Worm (Caenorhabditis elegans) whole organism, early embryonic: ENCODE results near the gene ins-6.

ENCODE experiments used
- B0310.2 ChIP-seq: sonication (generic microtip); optimal IDR thresholded peaks from 2 replicates; lab custom pipeline; 2016; ENCODE audit warnings: mild to moderate bottlenecking, missing genetic modification characterization, missing compliant biosample characterization
- F13C5.2 ChIP-seq: sonication (generic microtip); optimal IDR thresholded peaks from 2 replicates; lab custom pipeline; 2017; ENCODE audit warnings: mild to moderate bottlenecking, missing genetic modification characterization, inconsistent platforms, missing compliant biosample characterization
- ceh-13 ChIP-seq: fragments of 200-800 bp; sonication (Bioruptor generic); optimal IDR thresholded peaks from 2 replicates; lab custom pipeline; 2018; ENCODE audit warnings: mild to moderate bottlenecking, missing genetic modification characterization, missing compliant biosample characterization
- ceh-36 ChIP-seq: sonication (generic microtip); optimal IDR thresholded peaks from 2 replicates; lab custom pipeline; 2016; ENCODE audit warnings: missing genetic modification characterization, inconsistent platforms, missing compliant biosample characterization
- ets-7 ChIP-seq: sonication (generic microtip); optimal IDR thresholded peaks from 2 replicates; lab custom pipeline; 2016; ENCODE audit warnings: missing genotype, missing genetic modification characterization, missing compliant biosample characterization
- flt-1 ChIP-seq: fragments of 200-800 bp; sonication (Bioruptor generic); IDR thresholded peaks from 2 replicates; pipeline ENCODE4 v1.3.6; 2022; ENCODE audit warnings: missing genetic modification characterization, missing compliant biosample characterization
- hmbx-1 ChIP-seq: sonication (generic microtip); optimal IDR thresholded peaks from 2 replicates; lab custom pipeline; 2016; ENCODE audit warnings: mild to moderate bottlenecking, missing genetic modification characterization, missing compliant biosample characterization
- hmg-4 ChIP-seq: fragments of 200-800 bp; sonication (Bioruptor generic); optimal IDR thresholded peaks from 2 replicates; lab custom pipeline; 2018; ENCODE audit warnings: mild to moderate bottlenecking, missing genetic modification characterization, missing compliant biosample characterization
- pes-1 ChIP-seq: fragments of 200-800 bp; sonication (Bioruptor generic); IDR thresholded peaks from 2 replicates; pipeline ENCODE4 v1.3.6; 2022; ENCODE audit warnings: missing genetic modification reagents, missing genetic modification characterization, missing compliant biosample characterization
- scrt-1 ChIP-seq: fragments of 200-800 bp; sonication (Bioruptor generic); IDR thresholded peaks from 2 replicates; pipeline ENCODE4 v1.3.6; 2022; ENCODE audit warnings: missing genetic modification characterization, missing compliant biosample characterization
- sea-1 ChIP-seq: fragments of 200-800 bp; sonication (Bioruptor generic); conservative IDR thresholded peaks from 2 replicates; pipeline ENCODE4 v1.3.6; 2022; ENCODE audit warnings: missing genetic modification characterization, missing compliant biosample characterization
- tbx-11 ChIP-seq: fragments of 200-800 bp; sonication (Bioruptor generic); IDR thresholded peaks from 2 replicates; pipeline ENCODE4 v1.3.6; 2022; ENCODE audit warnings: missing genetic modification characterization, missing compliant biosample characterization
- tbx-37 ChIP-seq: fragments of 200-800 bp; sonication (Bioruptor generic); conservative IDR thresholded peaks from 2 replicates; pipeline ENCODE4 v1.3.6; 2022; ENCODE audit warnings: missing genetic modification reagents, missing genetic modification characterization, missing compliant biosample characterization
- tra-4 ChIP-seq: sonication (generic microtip); optimal IDR thresholded peaks from 2 replicates; lab custom pipeline; 2017; ENCODE audit warnings: missing genetic modification characterization, missing compliant biosample characterization

The ins-6 gene

DNA sequence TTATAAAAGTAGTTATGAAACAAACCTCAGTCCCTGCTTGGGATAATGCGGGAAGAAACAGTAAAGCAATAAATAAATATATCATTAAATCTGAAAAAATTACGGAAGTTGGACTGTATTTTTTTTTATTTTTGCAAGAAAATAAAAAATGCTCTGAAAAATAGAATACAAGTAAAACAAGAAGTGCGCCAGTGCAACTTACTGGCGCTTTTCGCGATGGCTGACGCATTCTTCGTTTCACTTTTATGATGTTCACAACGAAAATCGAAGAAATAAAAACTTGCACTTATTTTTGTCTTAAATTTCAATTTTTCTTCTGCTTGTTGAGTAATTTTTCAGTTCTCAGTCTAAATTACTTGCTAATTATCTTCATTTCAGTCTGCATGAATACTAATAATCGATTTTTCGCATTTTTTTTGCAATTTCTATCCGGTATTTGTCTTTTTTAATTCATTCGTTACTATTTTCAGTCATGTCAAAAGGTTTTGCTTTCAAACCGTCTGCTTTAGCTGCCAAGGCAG lies 47.5 kb downstream of the ins-6 start, which contains the start of the genes R12C12.6 and ran-5:
R12C12.6 (minus strand) TSS at position 229 of the 521 bp plus-strand sequence.
ran-5 (plus strand) TSS at position 471 of the 521 bp plus-strand sequence.
- TF ChIP-seq tbx-37 (GFP tag; lab: Robert Waterston, UW) = 0 out of 2 replicates have a peak, but pooled peaks have one; percentile 13
- peak; percentile 71 for TF ChIP-seq F13C5.2 (tag; lab: Kevin White, UChicago)
- peak; percentile 70 for TF ChIP-seq flt-1 (GFP tag; lab: Robert Waterston, UW)
- TF ChIP-seq hmg-4 = no peak
- TF ChIP-seq ceh-36 (tag; lab: Kevin White, UChicago) = peak; percentile 55

ce11 chrII:6049546-6049945 lies 49.3 kb downstream of the ins-6 start:
- TF ChIP-seq flt-1 (GFP tag; lab: Robert Waterston, UW) (no peak), tbx-37 (GFP tag; lab: Robert Waterston, UW) (no peak), ceh-13 (GFP tag; lab: Kevin White, UChicago) (no peak), tra-4 (tag; lab: Kevin White, UChicago) (no peak), ets-7 (no peak)

DNA sequence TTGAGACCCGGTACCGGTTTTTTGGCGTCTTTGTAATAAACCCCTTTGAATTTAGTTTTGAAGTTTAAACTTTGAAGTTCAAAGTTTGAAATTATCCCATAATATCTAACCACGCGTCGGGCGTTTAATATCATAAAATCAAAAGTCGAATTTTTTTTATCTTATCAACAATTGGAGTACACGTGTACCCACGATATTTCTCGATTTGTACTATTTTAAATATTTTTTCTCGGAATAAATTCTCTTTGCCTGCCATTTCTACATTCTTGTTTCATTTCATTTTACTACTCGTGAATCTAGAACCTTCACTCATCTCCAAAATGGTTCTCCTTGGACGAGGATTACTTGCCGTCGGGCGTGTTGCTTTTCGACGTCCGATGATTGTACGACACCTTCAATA lies 49.9 kb downstream of the ins-6 start, which contains the start of gene gldc-1:
gldc-1 (plus strand) TSS at position 301 of the 400 bp plus-strand sequence.
- no peak for TF ChIP-seq ceh-36 (tag; lab: Kevin White, UChicago)
- no peak for TF ChIP-seq pes-1 (GFP tag; lab: Robert Waterston, UW)
- TF ChIP-seq ceh-13 (GFP tag; lab: Kevin White, UChicago) = no peak
- TF ChIP-seq tbx-11 (GFP tag; lab: Robert Waterston, UW) = no peak
- no peak for TF ChIP-seq B0310.2 (tag; lab: Kevin White, UChicago)
- no peak for TF ChIP-seq scrt-1 (GFP tag; lab: Robert Waterston, UW)
- no peak for TF ChIP-seq sea-1 (GFP tag; lab: Robert Waterston, UW)
- no peak for TF ChIP-seq hmbx-1
